Fruit fly (Drosophila melanogaster) whole organism, embryonic: Measurements from ENCODE around the gene CG2059.

Experiments
- BtbVII ChIP-seq: fragments of 200-800 bp; sonication (Bioruptor generic); optimal IDR thresholded peaks from 3 replicates; lab custom pipeline; 2017; ENCODE audit warnings: missing biosample characterization, mild to moderate bottlenecking, missing genetic modification characterization
- CG11247 ChIP-seq: fragments of 200-800 bp; sonication (Bioruptor generic); IDR thresholded peaks from 2 replicates; pipeline ENCODE4 v1.3.6; 2022; ENCODE audit warnings: missing biosample characterization, missing genetic modification characterization
- CG12769 ChIP-seq: fragments of 200-800 bp; sonication (Bioruptor generic); optimal IDR thresholded peaks from 2 replicates; lab custom pipeline; 2019; ENCODE audit warnings: missing biosample characterization, mild to moderate bottlenecking, missing genetic modification characterization, moderate library complexity
- CG12942 ChIP-seq: fragments of 200-800 bp; sonication (Bioruptor generic); optimal IDR thresholded peaks from 3 replicates; lab custom pipeline; 2016; ENCODE audit warnings: missing biosample characterization, missing genetic modification characterization
- CG14860 ChIP-seq: fragments of 200-800 bp; sonication (Bioruptor generic); IDR thresholded peaks from 3 replicates; pipeline ENCODE4 v1.3.6; 2022; ENCODE audit warnings: missing biosample characterization, missing genetic modification characterization; ENCODE audit not compliant: partially characterized antibody
- CG1529 ChIP-seq: fragments of 200-800 bp; sonication (Bioruptor generic); optimal IDR thresholded peaks from 3 replicates; lab custom pipeline; 2018; ENCODE audit warnings: missing biosample characterization, missing genetic modification characterization
- CG2120 ChIP-seq: fragments of 200-800 bp; sonication (Bioruptor generic); optimal IDR thresholded peaks from 3 replicates; lab custom pipeline; 2016; ENCODE audit warnings: missing biosample characterization, missing genetic modification characterization
- CG32532 ChIP-seq: fragments of 200-800 bp; sonication (Bioruptor generic); IDR thresholded peaks from 2 replicates; pipeline ENCODE4 v1.3.6; 2022; ENCODE audit warnings: missing biosample characterization, missing genetic modification characterization
- CG3281 ChIP-seq: fragments of 200-800 bp; sonication (Bioruptor generic); optimal IDR thresholded peaks from 3 replicates; lab custom pipeline; 2017; ENCODE audit warnings: missing biosample characterization, mild to moderate bottlenecking, missing genetic modification characterization
- CG4617 ChIP-seq: fragments of 200-800 bp; sonication (Bioruptor generic); optimal IDR thresholded peaks from 3 replicates; lab custom pipeline; 2016; ENCODE audit warnings: missing biosample characterization, missing genetic modification characterization, borderline replicate concordance
- CG5245 ChIP-seq: fragments of 200-800 bp; sonication (Bioruptor generic); optimal IDR thresholded peaks from 3 replicates; lab custom pipeline; 2016; ENCODE audit warnings: missing biosample characterization, missing genetic modification characterization
- CG7271 ChIP-seq: fragments of 200-800 bp; sonication (Bioruptor generic); optimal IDR thresholded peaks from 2 replicates; lab custom pipeline; 2018; ENCODE audit warnings: missing biosample characterization, mild to moderate bottlenecking, missing genetic modification characterization, moderate library complexity
- CG7372 ChIP-seq: fragments of 200-800 bp; sonication (Bioruptor generic); IDR thresholded peaks from 2 replicates; pipeline ENCODE4 v1.3.6; 2022; ENCODE audit warnings: missing biosample characterization, missing genetic modification characterization
- CG8281 ChIP-seq: fragments of 200-800 bp; sonication (Bioruptor generic); optimal IDR thresholded peaks from 2 replicates; lab custom pipeline; 2018; ENCODE audit warnings: missing biosample characterization, mild to moderate bottlenecking, missing genetic modification characterization, moderate library complexity
- CG8478 ChIP-seq: fragments of >200 bp; optimal IDR thresholded peaks from 2 replicates; lab custom pipeline; 2018
- CG9609 ChIP-seq: fragments of 200-800 bp; sonication (Bioruptor generic); optimal IDR thresholded peaks from 3 replicates; lab custom pipeline; 2016; ENCODE audit warnings: missing biosample characterization, missing genetic modification characterization
- Dref ChIP-seq: fragments of 200-800 bp; sonication (Bioruptor generic); IDR thresholded peaks from 2 replicates; pipeline ENCODE4 v1.3.6; 2022; ENCODE audit warnings: missing biosample characterization, missing genetic modification characterization
- H2.0 ChIP-seq: fragments of 200-800 bp; sonication (Bioruptor generic); IDR thresholded peaks from 2 replicates; pipeline ENCODE4 v1.3.6; 2022; ENCODE audit warnings: missing biosample characterization, missing genetic modification characterization
- HHEX ChIP-seq: fragments of 200-800 bp; sonication (Bioruptor generic); optimal IDR thresholded peaks from 3 replicates; lab custom pipeline; 2017; ENCODE audit warnings: missing biosample characterization, mild to moderate bottlenecking, missing genetic modification characterization, missing genetic modification reagents
- Meics ChIP-seq: fragments of 200-800 bp; sonication (Bioruptor generic); optimal IDR thresholded peaks from 2 replicates; lab custom pipeline; 2017; ENCODE audit warnings: missing biosample characterization, mild to moderate bottlenecking, missing genetic modification characterization
- Oli ChIP-seq: fragments of 200-800 bp; sonication (Bioruptor generic); optimal IDR thresholded peaks from 2 replicates; lab custom pipeline; 2018; ENCODE audit warnings: missing biosample characterization, mild to moderate bottlenecking, missing genetic modification characterization, moderate library complexity
- Rfx ChIP-seq: fragments of 200-800 bp; sonication (Bioruptor generic); IDR thresholded peaks from 2 replicates; pipeline ENCODE4 v1.3.6; 2022; ENCODE audit warnings: missing biosample characterization, missing genetic modification characterization
- ab ChIP-seq: fragments of 200-800 bp; sonication (Bioruptor generic); optimal IDR thresholded peaks from 2 replicates; lab custom pipeline; 2016; ENCODE audit warnings: missing biosample characterization, missing genetic modification characterization
- bigmax ChIP-seq: fragments of 200-800 bp; sonication (Bioruptor generic); optimal IDR thresholded peaks from 2 replicates; lab custom pipeline; 2018; ENCODE audit warnings: missing biosample characterization, mild to moderate bottlenecking, missing genetic modification characterization
- bsh ChIP-seq, 2 experiments: fragments of 200-800 bp; sonication (Bioruptor generic); optimal IDR thresholded peaks; 2 replicates each; lab custom pipeline; 2017 to 2018; ENCODE audit warnings: mild to moderate bottlenecking in 2 of 2, missing biosample characterization in 2 of 2, missing genetic modification characterization in 2 of 2, moderate library complexity in 1 of 2
- chif ChIP-seq, 2 experiments: fragments of 200-800 bp; sonication (Bioruptor generic); optimal IDR thresholded peaks; 3 replicates each; lab custom pipeline; 2016; ENCODE audit warnings: missing biosample characterization in 2 of 2, missing genetic modification characterization in 2 of 2
- chm ChIP-seq: fragments of 200-800 bp; sonication (Bioruptor generic); IDR thresholded peaks from 2 replicates; pipeline ENCODE4 v1.3.6; 2022; ENCODE audit warnings: missing biosample characterization, missing genetic modification characterization
- crp ChIP-seq, 2 experiments: fragments of 200-800 bp; sonication (Bioruptor generic); optimal IDR thresholded peaks; 2 replicates in 1 of 2; 3 replicates in 1 of 2; lab custom pipeline; 2017; ENCODE audit warnings: missing biosample characterization in 2 of 2, missing genetic modification characterization in 2 of 2, mild to moderate bottlenecking in 1 of 2, moderate library complexity in 1 of 2
- dimm ChIP-seq: fragments of 200-800 bp; sonication (Bioruptor generic); IDR thresholded peaks from 2 replicates; pipeline ENCODE4 v1.3.6; 2022; ENCODE audit warnings: missing biosample characterization, missing genetic modification characterization
- dm ChIP-seq: fragments of 200-800 bp; sonication (Bioruptor generic); optimal IDR thresholded peaks from 3 replicates; lab custom pipeline; 2016; ENCODE audit warnings: missing biosample characterization, missing genetic modification characterization
- dpn ChIP-seq, 2 experiments: fragments of 200-800 bp; sonication (Bioruptor generic); optimal IDR thresholded peaks; 3 replicates each; lab custom pipeline; 2016; ENCODE audit warnings: missing biosample characterization in 2 of 2, missing genetic modification characterization in 2 of 2
- emc ChIP-seq: fragments of 200-800 bp; sonication (Bioruptor generic); optimal IDR thresholded peaks from 2 replicates; lab custom pipeline; 2016; ENCODE audit warnings: missing biosample characterization, missing genetic modification characterization
- gcm ChIP-seq: fragments of 200-800 bp; sonication (Bioruptor generic); optimal IDR thresholded peaks from 2 replicates; lab custom pipeline; 2019; ENCODE audit warnings: missing biosample characterization, mild to moderate bottlenecking, missing genetic modification characterization, moderate library complexity
- gcm2 ChIP-seq: fragments of 200-800 bp; sonication (Bioruptor generic); optimal IDR thresholded peaks from 2 replicates; lab custom pipeline; 2016; ENCODE audit warnings: missing biosample characterization, missing genetic modification characterization
- grau ChIP-seq: fragments of 200-800 bp; optimal IDR thresholded peaks from 3 replicates; lab custom pipeline; 2019; ENCODE audit warnings: missing biosample characterization, mild to moderate bottlenecking, missing genetic modification characterization, moderate library complexity
- h ChIP-seq: fragments of >200 bp; optimal IDR thresholded peaks from 2 replicates; lab custom pipeline; 2017
- ken ChIP-seq: fragments of 200-800 bp; sonication (Bioruptor generic); IDR thresholded peaks from 3 replicates; pipeline ENCODE4 v1.3.6; 2022; ENCODE audit warnings: missing biosample characterization, missing genetic modification characterization
- lmd ChIP-seq: fragments of 200-800 bp; sonication (Bioruptor generic); IDR thresholded peaks from 2 replicates; pipeline ENCODE4 v1.3.6; 2022; ENCODE audit warnings: missing biosample characterization, missing genetic modification characterization
- lov ChIP-seq, 2 experiments: fragments of 200-800 bp in 1 of 2; fragments of >200 bp in 1 of 2; sonication (Bioruptor generic) in 1 of 2; IDR thresholded peaks in 1 of 2; optimal IDR thresholded peaks in 1 of 2; 2 replicates in 1 of 2; 3 replicates in 1 of 2; pipeline versions ENCODE4 v1.3.6 to Lab custom; 2017 to 2022; ENCODE audit warnings: missing biosample characterization in 1 of 2, missing genetic modification characterization in 1 of 2
- nau ChIP-seq: fragments of 200-800 bp; sonication (Bioruptor generic); optimal IDR thresholded peaks from 3 replicates; lab custom pipeline; 2017; ENCODE audit warnings: missing biosample characterization, mild to moderate bottlenecking, missing genetic modification characterization, missing genetic modification reagents
- otp ChIP-seq: fragments of 200-800 bp; sonication (Bioruptor generic); IDR thresholded peaks from 3 replicates; pipeline ENCODE4, ENCODE4 v1.3.6; 2022; ENCODE audit warnings: missing biosample characterization, missing genetic modification characterization
- pan ChIP-seq, 4 experiments: fragments of >200 bp in 3 of 4; fragments of 200-800 bp in 1 of 4; sonication (Bioruptor generic) in 1 of 4; optimal IDR thresholded peaks in 3 of 4; IDR thresholded peaks in 1 of 4; 2 replicates each; pipeline versions ENCODE4 v1.3.6 to Lab custom; 2017 to 2022; ENCODE audit warnings: missing biosample characterization in 2 of 4, missing genetic modification characterization in 2 of 4, mixed read lengths in 1 of 4
- ranshi ChIP-seq: fragments of 200-800 bp; sonication (Bioruptor generic); IDR thresholded peaks from 2 replicates; pipeline ENCODE4 v1.3.6; 2022; ENCODE audit warnings: missing biosample characterization, missing genetic modification characterization
- repo ChIP-seq: fragments of 200-800 bp; sonication (Bioruptor generic); optimal IDR thresholded peaks from 2 replicates; lab custom pipeline; 2016; ENCODE audit warnings: missing biosample characterization, missing genetic modification characterization
- seq ChIP-seq: fragments of 200-800 bp; sonication (Bioruptor generic); IDR thresholded peaks from 2 replicates; pipeline ENCODE4 v1.3.6; 2022; ENCODE audit warnings: missing biosample characterization, missing genetic modification characterization
- slou ChIP-seq: fragments of 200-800 bp; sonication (Bioruptor generic); optimal IDR thresholded peaks from 3 replicates; lab custom pipeline; 2016; ENCODE audit warnings: missing biosample characterization, missing genetic modification characterization
- so ChIP-seq: fragments of 200-800 bp; sonication (Bioruptor generic); IDR thresholded peaks from 3 replicates; pipeline ENCODE4 v1.3.6; 2022; ENCODE audit warnings: missing biosample characterization, missing genetic modification characterization
- twi ChIP-seq: fragments of 200-800 bp; optimal IDR thresholded peaks from 2 replicates; lab custom pipeline; 2019; ENCODE audit warnings: missing biosample characterization, mild to moderate bottlenecking, missing genetic modification characterization, moderate library complexity

Gene CG2059

DNA sequence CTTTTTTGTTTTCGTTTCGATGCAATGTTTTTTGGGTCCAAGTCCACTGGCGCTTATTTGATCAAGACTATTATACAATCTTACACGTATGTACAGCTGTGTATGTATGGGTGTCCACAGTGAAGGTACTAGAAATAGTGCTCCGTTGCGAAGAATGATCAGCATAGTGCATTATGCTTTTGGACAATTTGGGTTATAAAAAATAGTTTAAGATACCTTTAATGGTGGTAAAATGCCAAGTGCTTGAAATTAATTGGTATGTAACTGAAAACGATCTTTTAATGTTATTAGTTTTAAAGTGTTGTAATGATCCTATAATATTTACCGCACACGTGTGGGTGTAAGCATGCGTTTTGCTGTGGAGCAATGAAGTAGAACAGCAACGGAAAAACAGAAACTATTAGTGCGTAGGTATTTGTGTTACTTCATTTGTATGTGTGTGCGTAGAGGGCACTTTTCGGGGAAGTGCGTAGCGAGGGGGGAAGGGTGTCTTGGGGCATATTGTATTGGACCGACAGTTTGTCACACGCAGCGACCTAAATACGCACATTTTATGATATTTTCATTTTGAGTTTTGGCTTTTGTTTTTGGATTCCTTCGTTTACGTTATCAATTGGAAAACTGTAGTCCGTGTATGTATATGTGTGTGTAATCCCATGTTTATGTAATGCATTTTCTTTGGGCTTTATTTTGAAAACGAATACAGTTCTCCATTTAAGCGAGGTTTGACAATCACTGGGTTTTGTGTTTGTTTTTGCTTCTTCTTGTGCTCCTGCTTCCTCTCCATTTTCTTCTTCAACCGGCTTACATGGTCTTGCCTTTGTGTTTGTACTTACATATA lies 50.2 kb downstream of the CG2059 start (continued):
- TF ChIP-seq CG3281 (GFP tag; lab: Kevin White, UChicago) (peak; percentile 86), CG4617 (GFP tag; lab: Kevin White, UChicago) (peak; percentile 82), CG8281 (tag; lab: Kevin White, UChicago) (peak; percentile 72), Rfx (GFP tag; lab: Robert Waterston, UW) (peak; percentile 73), repo (GFP tag; lab: Kevin White, UChicago) (peak; percentile 85), twi (tag; lab: Kevin White, UChicago) (peak; percentile 85), crp (GFP tag; optimal IDR thresholded peaks at IDR 0.05; lab: Kevin White, UChicago) (peak in 1 of 2 experiments; percentile 49), chm (GFP tag; lab: Robert Waterston, UW) (peak; percentile 67), slou (GFP tag; lab: Kevin White, UChicago) (peak; percentile 29), CG8478 (lab: Kevin White, UChicago) (peak; percentile 76), ab (GFP tag; lab: Kevin White, UChicago) (peak; percentile 72), CG9609 (GFP tag; lab: Kevin White, UChicago) (peak; percentile 83), emc (GFP tag; lab: Kevin White, UChicago) (peak; percentile 42), otp (peak; percentile 75), grau (tag; lab: Kevin White, UChicago) (peak; percentile 93), dimm (GFP tag; lab: Robert Waterston, UW) (peak; percentile 41; the same call in 1 of the 2 replicates), Meics (GFP tag; lab: Kevin White, UChicago) (peak; percentile 84), chif (GFP tag; optimal IDR thresholded peaks at IDR 0.05; lab: Kevin White, UChicago) (peak; percentile 93 to 94), gcm (GFP tag; lab: Kevin White, UChicago) (peak; percentile 93), so (peak; percentile 87), bsh (GFP tag; optimal IDR thresholded peaks at IDR 0.05; lab: Kevin White, UChicago) (peak; percentile 76 to 96), nau (GFP tag; lab: Kevin White, UChicago) (peak; percentile 86), CG2120 (GFP tag; lab: Kevin White, UChicago) (peak; percentile 79), gcm2 (GFP tag; lab: Kevin White, UChicago) (peak; percentile 83), CG5245 (peak; percentile 87), H2.0 (peak; percentile 77), h (lab: Kevin White, UChicago) (no peak), CG7271 (peak; percentile 52), Oli (tag; lab: Kevin White, UChicago) (peak; percentile 96), CG12942 (peak; percentile 88), CG1529 (GFP tag; lab: Kevin White, UChicago) (peak; percentile 93), dm (GFP tag; lab: Kevin White, UChicago) (peak; percentile 87), lov (optimal IDR thresholded peaks at IDR 0.05; lab: Kevin White, UChicago) (no peak), lov (GFP tag; IDR thresholded peaks at IDR 0.05; lab: Robert Waterston, UW) (peak; percentile 75; the same call in 2 of the 3 replicates), CG11247 (GFP tag; lab: Robert Waterston, UW) (peak; percentile 72), CG32532 (GFP tag; lab: Robert Waterston, UW) (peak; percentile 64; the same call in 1 of the 2 replicates), ken (peak; percentile 87), ranshi (GFP tag; lab: Robert Waterston, UW) (peak; percentile 76), bigmax (no peak), Dref (GFP tag; lab: Robert Waterston, UW) (no peak), dpn (GFP tag; optimal IDR thresholded peaks at IDR 0.05; lab: Kevin White, UChicago) (peak; percentile 88 to 93), lmd (GFP tag; lab: Robert Waterston, UW) (peak; percentile 91), seq (peak; percentile 85), HHEX (GFP tag; lab: Kevin White, UChicago) (peak; percentile 83), pan (optimal IDR thresholded peaks at IDR 0.05; lab: Kevin White, UChicago) (no peak), pan (GFP tag; optimal IDR thresholded peaks at IDR 0.05 in 1 of 2, IDR thresholded peaks at IDR 0.05 in 1 of 2) (peak in 1 of 2 experiments; percentile 90), BtbVII (GFP tag; lab: Kevin White, UChicago) (peak; percentile 85), CG12769 (tag; lab: Kevin White, UChicago) (peak; percentile 92), CG14860 (GFP tag; lab: Robert Waterston, UW) (no peak), CG7372 (GFP tag; lab: Robert Waterston, UW) (peak; percentile 80)
